Fruit fly (Drosophila melanogaster) Kc167 (cell line): ENCODE data around the gene fon.

Experiments
- Myc ChIP-seq: fragments of >200 bp; optimal IDR thresholded peaks from 2 replicates; lab custom pipeline; 2017; ENCODE audit warnings: missing external identifiers
- Sin3A ChIP-seq: fragments of >200 bp; optimal IDR thresholded peaks from 2 replicates; lab custom pipeline; 2018; ENCODE audit warnings: missing external identifiers
- h ChIP-seq: fragments of >200 bp; optimal IDR thresholded peaks from 3 replicates; lab custom pipeline; 2018; ENCODE audit warnings: missing external identifiers
- insv ChIP-seq: fragments of >200 bp; optimal IDR thresholded peaks from 3 replicates; lab custom pipeline; 2018; ENCODE audit warnings: missing external identifiers
- psq ChIP-seq: fragments of >200 bp; optimal IDR thresholded peaks from 2 replicates; lab custom pipeline; 2017; ENCODE audit warnings: missing external identifiers
- ttk ChIP-seq: sonication (Bioruptor generic); optimal IDR thresholded peaks from 2 replicates; lab custom pipeline; 2017; ENCODE audit warnings: missing external identifiers

Gene fon

dm6 chr2L:19380630-19381029, 5.4 kb downstream of the fon start, which contains the start of gene CG17350:
TSS of gene CG17350 (plus strand) at chr2L:19380930.
- no peak for TF ChIP-seq Myc (lab: Kevin White, UChicago)
- no peak for TF ChIP-seq ttk (lab: Kevin White, UChicago)
- no peak for TF ChIP-seq psq
- TF ChIP-seq Sin3A (lab: Kevin White, UChicago), result no peak
- TF ChIP-seq insv (lab: Kevin White, UChicago), result no peak
- TF ChIP-seq h (lab: Kevin White, UChicago), result no peak

DNA sequence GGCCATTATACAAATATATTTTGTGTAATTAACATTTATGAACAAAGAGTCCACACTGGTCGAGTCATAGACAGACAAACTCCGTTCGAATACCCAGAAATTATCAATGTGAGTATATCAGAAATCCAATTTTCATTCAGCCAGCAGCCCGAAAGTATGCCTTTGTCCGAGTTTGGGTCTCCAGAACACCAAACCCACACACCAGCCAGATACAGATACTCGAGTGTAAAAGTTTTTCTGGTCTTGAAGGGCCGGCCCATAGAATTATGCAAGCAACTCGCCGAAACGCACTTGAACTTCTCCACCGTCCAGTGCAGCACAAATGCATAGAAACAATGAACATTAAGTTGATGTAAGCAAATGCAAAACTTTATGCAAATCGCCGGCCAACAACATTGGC, 7.4 kb downstream of the fon start:
- TF ChIP-seq Sin3A (lab: Kevin White, UChicago), result no peak
- TF ChIP-seq ttk (lab: Kevin White, UChicago), result no peak
- TF ChIP-seq h (lab: Kevin White, UChicago), result no peak
- TF ChIP-seq insv (lab: Kevin White, UChicago), result no peak
- no peak for TF ChIP-seq Myc (lab: Kevin White, UChicago)
- TF ChIP-seq psq, result no peak

- no peak for TF ChIP-seq insv (lab: Kevin White, UChicago)
- no peak for TF ChIP-seq Myc (lab: Kevin White, UChicago)
- TF ChIP-seq psq, result no peak
- TF ChIP-seq h (lab: Kevin White, UChicago), result no peak
Measured at dm6 chr2L:19377129-19378083, 8.6 kb downstream of the fon start.

DNA sequence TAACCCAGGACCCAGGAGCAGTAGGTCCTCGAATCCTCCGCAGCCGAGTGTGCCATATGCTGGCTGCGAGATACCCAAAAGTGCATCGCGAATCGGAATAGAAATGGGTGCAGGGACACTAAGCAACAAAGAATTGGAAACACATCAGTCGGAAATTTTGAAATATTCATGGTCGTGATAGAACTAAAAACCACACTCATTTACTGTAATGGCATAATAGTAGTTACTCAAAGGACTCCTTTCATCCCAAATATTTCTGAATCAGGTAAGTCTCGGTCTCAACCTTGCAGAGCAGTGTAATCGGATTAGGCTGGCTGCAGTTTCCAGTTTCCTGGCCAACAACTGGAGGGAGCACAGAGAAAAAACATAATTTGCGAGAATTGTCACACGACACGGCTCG, 9.9 kb downstream of the fon start:
- no peak for TF ChIP-seq Myc (lab: Kevin White, UChicago)
- TF ChIP-seq psq, result no peak
- TF ChIP-seq ttk (lab: Kevin White, UChicago), result no peak
- no peak for TF ChIP-seq h (lab: Kevin White, UChicago)
- TF ChIP-seq insv (lab: Kevin White, UChicago), result no peak
- no peak for TF ChIP-seq Sin3A (lab: Kevin White, UChicago)

DNA sequence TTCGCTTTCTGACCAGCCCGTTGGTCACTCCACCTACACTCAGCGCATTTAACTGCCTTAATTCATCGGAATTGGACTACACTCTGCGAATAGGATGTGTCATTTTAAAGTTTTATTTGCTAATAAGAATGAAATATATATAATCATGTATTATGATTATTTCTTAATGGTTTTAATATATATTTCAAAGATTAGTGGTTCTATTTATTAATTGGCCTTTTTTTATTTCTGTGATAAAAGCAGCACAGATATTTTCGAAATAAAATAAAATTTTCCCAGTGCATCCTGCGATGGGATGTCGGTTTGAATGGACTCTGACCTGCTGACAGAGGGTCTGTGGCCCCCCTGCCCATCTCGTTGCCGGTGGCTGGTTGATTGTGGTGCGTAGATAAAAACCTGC, 12.2 kb downstream of the fon start:
- no peak for TF ChIP-seq psq
- no peak for TF ChIP-seq Sin3A (lab: Kevin White, UChicago)
- no peak for TF ChIP-seq h (lab: Kevin White, UChicago)
- TF ChIP-seq ttk (lab: Kevin White, UChicago), result no peak
- TF ChIP-seq insv (lab: Kevin White, UChicago), result no peak
- TF ChIP-seq Myc (lab: Kevin White, UChicago), result no peak

- TF ChIP-seq insv (lab: Kevin White, UChicago), result no peak
- TF ChIP-seq h (lab: Kevin White, UChicago), result no peak
- no peak for TF ChIP-seq psq
- no peak for TF ChIP-seq Myc (lab: Kevin White, UChicago)
- TF ChIP-seq Sin3A (lab: Kevin White, UChicago), result no peak
- TF ChIP-seq ttk (lab: Kevin White, UChicago), result no peak
Measured at dm6 chr2L:19370046-19370445, 16.0 kb downstream of the fon start, which contains the start of gene CG17349. TSS of gene CG17349 (plus strand) at chr2L:19370445.

DNA sequence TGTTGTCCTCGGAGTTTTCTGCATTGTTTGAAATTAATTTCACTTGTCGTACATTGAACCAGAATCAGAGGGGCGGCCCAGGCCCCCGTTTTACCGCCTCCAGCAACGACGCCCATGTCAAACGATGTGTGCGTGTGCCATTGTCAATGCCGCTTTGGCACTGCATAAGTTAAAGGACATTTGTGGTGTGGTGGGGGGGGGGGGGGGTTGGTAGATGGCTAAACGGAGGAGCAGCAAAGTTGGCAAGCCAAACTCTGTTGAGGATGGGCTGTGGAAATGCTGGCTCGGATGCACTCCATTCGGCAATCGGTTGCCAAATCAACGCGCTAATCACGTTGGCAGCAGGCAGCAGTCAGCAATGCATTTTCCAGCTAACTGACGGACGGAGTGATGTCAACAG, 19.3 kb downstream of the fon start:
- no peak for TF ChIP-seq Myc (lab: Kevin White, UChicago)
- no peak for TF ChIP-seq psq
- no peak for TF ChIP-seq h (lab: Kevin White, UChicago)
- TF ChIP-seq insv (lab: Kevin White, UChicago), result no peak
- TF ChIP-seq ttk (lab: Kevin White, UChicago), result no peak
- TF ChIP-seq Sin3A (lab: Kevin White, UChicago), result no peak

dm6 chr2L:19366301-19366700, 19.7 kb downstream of the fon start:
- no peak for TF ChIP-seq Myc (lab: Kevin White, UChicago)
- no peak for TF ChIP-seq insv (lab: Kevin White, UChicago)
- no peak for TF ChIP-seq h (lab: Kevin White, UChicago)
- TF ChIP-seq Sin3A (lab: Kevin White, UChicago), result no peak
- TF ChIP-seq ttk (lab: Kevin White, UChicago), result no peak
- TF ChIP-seq psq, result no peak

- TF ChIP-seq Myc (lab: Kevin White, UChicago), result no peak
- no peak for TF ChIP-seq Sin3A (lab: Kevin White, UChicago)
- TF ChIP-seq psq, result no peak
- no peak for TF ChIP-seq h (lab: Kevin White, UChicago)
- no peak for TF ChIP-seq insv (lab: Kevin White, UChicago)
- no peak for TF ChIP-seq ttk (lab: Kevin White, UChicago)
Measured at dm6 chr2L:19364622-19365021, 21.4 kb downstream of the fon start.

dm6 chr2L:19364075-19364474, 21.9 kb downstream of the fon start, which contains the start of gene CG13086:
TSS of gene CG13086 (plus strand) at chr2L:19364375.
- TF ChIP-seq h (lab: Kevin White, UChicago), result no peak
- no peak for TF ChIP-seq psq
- no peak for TF ChIP-seq Myc (lab: Kevin White, UChicago)
- TF ChIP-seq ttk (lab: Kevin White, UChicago), result no peak
- no peak for TF ChIP-seq insv (lab: Kevin White, UChicago)
- no peak for TF ChIP-seq Sin3A (lab: Kevin White, UChicago)

DNA sequence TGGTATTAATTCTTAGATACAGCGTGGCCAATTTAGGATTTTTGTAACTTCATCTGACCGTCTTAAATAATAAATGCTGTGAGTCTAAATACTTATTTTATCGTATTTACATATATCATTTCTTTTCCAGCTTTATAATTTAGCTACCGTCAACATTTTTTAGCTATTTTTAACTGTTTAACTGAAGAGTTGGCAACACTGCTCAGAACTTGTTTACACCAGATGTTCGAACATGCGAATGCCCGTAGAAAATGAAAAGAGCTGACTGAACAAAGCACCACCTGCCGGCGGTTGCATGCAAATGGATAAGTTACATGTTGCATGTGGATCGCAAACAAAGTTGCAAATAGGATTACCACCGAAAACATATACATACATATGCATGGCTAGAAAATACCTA, 22.5 kb downstream of the fon start:
- TF ChIP-seq Sin3A (lab: Kevin White, UChicago) (no peak), Myc (lab: Kevin White, UChicago) (no peak), h (lab: Kevin White, UChicago) (no peak), ttk (lab: Kevin White, UChicago) (no peak), insv (lab: Kevin White, UChicago) (no peak), psq (no peak)
